Worm (Caenorhabditis elegans) whole organism, midembryonic: ENCODE measurements around the gene cyp-33C11.

Experiments used
- cog-1 ChIP-seq: sonication (generic microtip); optimal IDR thresholded peaks from 2 replicates; lab custom pipeline; 2016; ENCODE audit warnings: missing genetic modification characterization, missing compliant biosample characterization
- flt-1 ChIP-seq: fragments of 200-800 bp; sonication (Bioruptor generic); IDR thresholded peaks from 2 replicates; pipeline ENCODE4 v1.3.6; 2022; ENCODE audit warnings: missing genetic modification characterization, missing compliant biosample characterization
- klf-2 ChIP-seq: fragments of 200-800 bp; sonication (Bioruptor generic); conservative IDR thresholded peaks from 2 replicates; pipeline ENCODE4 v1.3.6; 2022; ENCODE audit warnings: missing genetic modification reagents, missing genetic modification characterization, missing compliant biosample characterization
- med-1 ChIP-seq: sonication (generic microtip); optimal IDR thresholded peaks from 2 replicates; lab custom pipeline; 2017; ENCODE audit warnings: missing genetic modification characterization, mild to moderate bottlenecking, missing compliant biosample characterization, antibody characterized with exemption, missing genetic modification reagents; ENCODE audit not compliant: insufficient read depth
- ref-1 ChIP-seq: fragments of 200-800 bp; sonication (Bioruptor generic); conservative IDR thresholded peaks from 2 replicates; pipeline ENCODE4 v1.3.6; 2022; ENCODE audit warnings: missing genetic modification reagents, missing genetic modification characterization, missing compliant biosample characterization
- ztf-23 ChIP-seq: fragments of 200-800 bp; sonication (Bioruptor generic); IDR thresholded peaks from 2 replicates; pipeline ENCODE4 v1.3.6; 2022; ENCODE audit warnings: missing genetic modification reagents, missing genetic modification characterization, missing compliant biosample characterization
- ztf-29 ChIP-seq: fragments of 200-800 bp; sonication (Bioruptor generic); IDR thresholded peaks from 2 replicates; pipeline ENCODE4 v1.3.6; 2022; ENCODE audit warnings: missing genetic modification reagents, missing genetic modification characterization, missing compliant biosample characterization

- TF ChIP-seq ztf-23 (GFP tag; lab: Robert Waterston, UW) (no peak), med-1 (GFP tag; lab: Kevin White, UChicago) (no peak), cog-1 (tag; lab: Kevin White, UChicago) (no peak), klf-2 (GFP tag; lab: Robert Waterston, UW) (no peak), ref-1 (GFP tag; lab: Robert Waterston, UW) (no peak), flt-1 (GFP tag; lab: Robert Waterston, UW) (no peak), ztf-29 (no peak)
These were observed 30.6 kb upstream of the cyp-33C11 start, which contains the start of gene str-134 for ce11 chrV:743348-743747.
